Fruit fly (Drosophila melanogaster) whole organism, embryonic: ENCODE measurements around the gene CG43796.

Experiments used
- CG10147 ChIP-seq: fragments of 200-800 bp; sonication (Bioruptor generic); optimal IDR thresholded peaks from 2 replicates; lab custom pipeline; 2019; ENCODE audit warnings: missing biosample characterization, mild to moderate bottlenecking, missing genetic modification characterization, moderate library complexity
- CG11695 ChIP-seq: fragments of 200-800 bp; sonication (Bioruptor generic); IDR thresholded peaks from 3 replicates; pipeline ENCODE4 v1.3.6; 2022; ENCODE audit warnings: missing biosample characterization, missing genetic modification characterization
- CG12659 ChIP-seq: fragments of 200-800 bp; sonication (Bioruptor generic); optimal IDR thresholded peaks from 3 replicates; lab custom pipeline; 2017; ENCODE audit warnings: mild to moderate bottlenecking, missing biosample characterization, missing genetic modification reagents, missing genetic modification characterization
- CG13424 ChIP-seq: fragments of 200-800 bp; sonication (Bioruptor generic); optimal IDR thresholded peaks from 2 replicates; lab custom pipeline; 2019; ENCODE audit warnings: missing biosample characterization, mild to moderate bottlenecking, missing genetic modification characterization, moderate library complexity
- CG13624 ChIP-seq: fragments of 200-800 bp; sonication (Bioruptor generic); optimal IDR thresholded peaks from 2 replicates; lab custom pipeline; 2016; ENCODE audit warnings: missing biosample characterization, missing genetic modification characterization
- CG17361 ChIP-seq: fragments of 200-800 bp; sonication (Bioruptor generic); IDR thresholded peaks from 3 replicates; pipeline ENCODE4 v1.3.6; 2022; ENCODE audit warnings: missing biosample characterization, missing genetic modification characterization
- CG2678 ChIP-seq: fragments of 200-800 bp; sonication (Bioruptor generic); optimal IDR thresholded peaks from 3 replicates; lab custom pipeline; 2019; ENCODE audit warnings: missing biosample characterization, mild to moderate bottlenecking, missing genetic modification characterization, moderate library complexity
- CG2889 ChIP-seq: fragments of 200-800 bp; sonication (Bioruptor generic); IDR thresholded peaks from 3 replicates; pipeline ENCODE4 v1.3.6; 2022; ENCODE audit warnings: missing biosample characterization, missing genetic modification characterization
- CG3163 ChIP-seq: fragments of 200-800 bp; sonication (Bioruptor generic); optimal IDR thresholded peaks from 3 replicates; lab custom pipeline; 2016; ENCODE audit warnings: missing biosample characterization, missing genetic modification characterization
- CG34422 ChIP-seq: fragments of 200-800 bp; sonication (Bioruptor generic); IDR thresholded peaks from 3 replicates; pipeline ENCODE4 v1.3.6; 2022; ENCODE audit warnings: missing biosample characterization, missing genetic modification characterization
- CG3995 ChIP-seq: fragments of 200-800 bp; sonication (Bioruptor generic); optimal IDR thresholded peaks from 3 replicates; lab custom pipeline; 2016; ENCODE audit warnings: missing biosample characterization, missing genetic modification characterization
- CG4820 ChIP-seq: fragments of 200-800 bp; sonication (Bioruptor generic); optimal IDR thresholded peaks from 3 replicates; lab custom pipeline; 2016; ENCODE audit warnings: missing biosample characterization, missing genetic modification characterization
- CG8290 ChIP-seq, 3 experiments: fragments of 200-800 bp; sonication (Bioruptor generic); optimal IDR thresholded peaks; 2 replicates each; lab custom pipeline; 2016 to 2019; ENCODE audit warnings: missing biosample characterization in 3 of 3, missing genetic modification characterization in 3 of 3, mild to moderate bottlenecking in 2 of 3, moderate library complexity in 1 of 3
- CG9437 ChIP-seq: fragments of 200-800 bp; sonication (Bioruptor generic); optimal IDR thresholded peaks from 2 replicates; lab custom pipeline; 2018; ENCODE audit warnings: missing biosample characterization, mild to moderate bottlenecking, missing genetic modification characterization
- Dad ChIP-seq: fragments of 200-800 bp; sonication (Bioruptor generic); optimal IDR thresholded peaks from 3 replicates; lab custom pipeline; 2016; ENCODE audit warnings: missing biosample characterization, missing genetic modification characterization
- E2f2 ChIP-seq: fragments of 200-800 bp; sonication (Bioruptor generic); IDR thresholded peaks from 2 replicates; pipeline ENCODE4 v1.3.6; 2022; ENCODE audit warnings: missing biosample characterization, missing genetic modification characterization
- Ets97D ChIP-seq: fragments of 200-800 bp; sonication (Bioruptor generic); optimal IDR thresholded peaks from 3 replicates; lab custom pipeline; 2016; ENCODE audit warnings: missing biosample characterization, missing genetic modification characterization
- Hey ChIP-seq: fragments of 200-800 bp; sonication (Bioruptor generic); optimal IDR thresholded peaks from 3 replicates; lab custom pipeline; 2018; ENCODE audit warnings: missing biosample characterization, mild to moderate bottlenecking, missing genetic modification characterization
- Hsf ChIP-seq: fragments of 200-800 bp; sonication (Bioruptor generic); optimal IDR thresholded peaks from 3 replicates; lab custom pipeline; 2016; ENCODE audit warnings: missing biosample characterization, missing genetic modification characterization
- Optix ChIP-seq: fragments of 200-800 bp; sonication (Bioruptor generic); IDR thresholded peaks from 3 replicates; pipeline ENCODE4 v1.3.6; 2022; ENCODE audit warnings: missing biosample characterization, missing genetic modification characterization
- Ravus ChIP-seq: fragments of 200-800 bp; sonication (Bioruptor generic); IDR thresholded peaks from 2 replicates; pipeline ENCODE4 v1.3.6; 2022; ENCODE audit warnings: missing biosample characterization, missing genetic modification characterization
- Side ChIP-seq: fragments of 200-800 bp; sonication (Bioruptor generic); optimal IDR thresholded peaks from 2 replicates; lab custom pipeline; 2016; ENCODE audit warnings: missing biosample characterization, missing genetic modification characterization
- Sin3A ChIP-seq: fragments of >200 bp; optimal IDR thresholded peaks from 2 replicates; lab custom pipeline; 2018
- Sry-δ ChIP-seq: fragments of 200-800 bp; sonication (Bioruptor generic); optimal IDR thresholded peaks from 2 replicates; lab custom pipeline; 2016; ENCODE audit warnings: missing biosample characterization, missing genetic modification characterization
- Xbp1 ChIP-seq: fragments of 200-800 bp; sonication (Bioruptor generic); optimal IDR thresholded peaks from 3 replicates; lab custom pipeline; 2016; ENCODE audit warnings: missing biosample characterization, mild to moderate bottlenecking, missing genetic modification characterization
- Xrp1 ChIP-seq: fragments of 200-800 bp; sonication (Bioruptor generic); IDR thresholded peaks from 2 replicates; pipeline ENCODE4 v1.3.6; 2022; ENCODE audit warnings: missing biosample characterization, missing genetic modification characterization
- bbx ChIP-seq: fragments of 200-800 bp; sonication (Bioruptor generic); IDR thresholded peaks from 2 replicates; pipeline ENCODE4 v1.3.6; 2022; ENCODE audit warnings: missing biosample characterization, missing genetic modification characterization; ENCODE audit not compliant: partially characterized antibody
- bigmax ChIP-seq: fragments of 200-800 bp; sonication (Bioruptor generic); optimal IDR thresholded peaks from 2 replicates; lab custom pipeline; 2018; ENCODE audit warnings: missing biosample characterization, mild to moderate bottlenecking, missing genetic modification characterization
- cg ChIP-seq: fragments of 200-800 bp; sonication (Bioruptor generic); optimal IDR thresholded peaks from 3 replicates; lab custom pipeline; 2019; ENCODE audit warnings: missing biosample characterization, mild to moderate bottlenecking, missing genetic modification characterization, moderate library complexity
- chif ChIP-seq, 2 experiments: fragments of 200-800 bp; sonication (Bioruptor generic); optimal IDR thresholded peaks; 3 replicates each; lab custom pipeline; 2016; ENCODE audit warnings: missing biosample characterization in 2 of 2, missing genetic modification characterization in 2 of 2
- crol ChIP-seq: fragments of 200-800 bp; sonication (Bioruptor generic); IDR thresholded peaks from 2 replicates; pipeline ENCODE4 v1.3.6; 2022; ENCODE audit warnings: missing biosample characterization, missing genetic modification characterization
- dan ChIP-seq: fragments of 200-800 bp; sonication (Bioruptor generic); IDR thresholded peaks from 2 replicates; pipeline ENCODE4 v1.3.6; 2022; ENCODE audit warnings: missing biosample characterization, missing genetic modification characterization
- dpn ChIP-seq, 2 experiments: fragments of 200-800 bp; sonication (Bioruptor generic); optimal IDR thresholded peaks; 3 replicates each; lab custom pipeline; 2016; ENCODE audit warnings: missing biosample characterization in 2 of 2, missing genetic modification characterization in 2 of 2
- en ChIP-seq: fragments of 200-800 bp; sonication (Bioruptor generic); optimal IDR thresholded peaks from 2 replicates; lab custom pipeline; 2016; ENCODE audit warnings: missing biosample characterization, missing genetic modification characterization
- fd96Cb ChIP-seq: fragments of 200-800 bp; sonication (Bioruptor generic); optimal IDR thresholded peaks from 2 replicates; lab custom pipeline; 2018; ENCODE audit warnings: missing biosample characterization, mild to moderate bottlenecking, missing genetic modification characterization, moderate library complexity
- fu2 ChIP-seq: fragments of 200-800 bp; sonication (Bioruptor generic); optimal IDR thresholded peaks from 2 replicates; lab custom pipeline; 2016; ENCODE audit warnings: missing biosample characterization, missing genetic modification characterization
- grau ChIP-seq: fragments of 200-800 bp; optimal IDR thresholded peaks from 3 replicates; lab custom pipeline; 2019; ENCODE audit warnings: missing biosample characterization, mild to moderate bottlenecking, missing genetic modification characterization, moderate library complexity
- hbn ChIP-seq: fragments of 200-800 bp; sonication (Bioruptor generic); IDR thresholded peaks from 2 replicates; pipeline ENCODE4 v1.3.6; 2022; ENCODE audit warnings: missing biosample characterization, missing genetic modification characterization; ENCODE audit not compliant: partially characterized antibody
- ind ChIP-seq: fragments of 200-800 bp; sonication (Bioruptor generic); optimal IDR thresholded peaks from 3 replicates; lab custom pipeline; 2016; ENCODE audit warnings: missing biosample characterization, missing genetic modification characterization
- insv ChIP-seq, 2 experiments: fragments of 200-800 bp; sonication (Bioruptor generic); optimal IDR thresholded peaks; 3 replicates each; lab custom pipeline; 2016 to 2018; ENCODE audit warnings: missing biosample characterization in 2 of 2, missing genetic modification characterization in 2 of 2
- jigr1 ChIP-seq: fragments of 200-800 bp; sonication (Bioruptor generic); IDR thresholded peaks from 3 replicates; pipeline ENCODE4 v1.3.6; 2022; ENCODE audit warnings: missing biosample characterization, missing genetic modification characterization
- klu ChIP-seq: fragments of 200-800 bp; sonication (Bioruptor generic); IDR thresholded peaks from 2 replicates; pipeline ENCODE4 v1.3.6; 2022; ENCODE audit warnings: missing biosample characterization, missing genetic modification characterization
- kni ChIP-seq: fragments of 200-800 bp; sonication (Bioruptor generic); optimal IDR thresholded peaks from 3 replicates; lab custom pipeline; 2017; ENCODE audit warnings: mild to moderate bottlenecking, missing biosample characterization, missing genetic modification reagents, missing genetic modification characterization
- knrl ChIP-seq: fragments of 200-800 bp; sonication (Bioruptor generic); IDR thresholded peaks from 3 replicates; pipeline ENCODE4 v1.3.6; 2022; ENCODE audit warnings: missing biosample characterization, missing genetic modification characterization; ENCODE audit not compliant: partially characterized antibody
- otp ChIP-seq: fragments of 200-800 bp; sonication (Bioruptor generic); IDR thresholded peaks from 3 replicates; pipeline ENCODE4, ENCODE4 v1.3.6; 2022; ENCODE audit warnings: missing biosample characterization, missing genetic modification characterization
- phol ChIP-seq: fragments of 200-800 bp; sonication (Bioruptor generic); optimal IDR thresholded peaks from 3 replicates; lab custom pipeline; 2018; ENCODE audit warnings: missing biosample characterization, mild to moderate bottlenecking, missing genetic modification characterization, moderate library complexity
- salm ChIP-seq: fragments of 200-800 bp; sonication (Bioruptor generic); optimal IDR thresholded peaks from 2 replicates; lab custom pipeline; 2018; ENCODE audit warnings: missing biosample characterization, mild to moderate bottlenecking, missing genetic modification characterization
- schlank ChIP-seq: fragments of 200-800 bp; sonication (Bioruptor generic); optimal IDR thresholded peaks from 2 replicates; lab custom pipeline; 2018; ENCODE audit warnings: missing biosample characterization, mild to moderate bottlenecking, missing genetic modification characterization
- sens ChIP-seq: fragments of 200-800 bp; sonication (Bioruptor generic); peaks from one replicate; lab custom pipeline; 2016; ENCODE audit warnings: missing biosample characterization, missing genetic modification characterization
- sima ChIP-seq: fragments of 200-800 bp; sonication (Bioruptor generic); optimal IDR thresholded peaks from 2 replicates; lab custom pipeline; 2016; ENCODE audit warnings: missing biosample characterization, missing genetic modification characterization
- stc ChIP-seq: fragments of 200-800 bp; sonication (Bioruptor generic); IDR thresholded peaks from 2 replicates; pipeline ENCODE4 v1.3.6; 2022; ENCODE audit warnings: missing biosample characterization, missing genetic modification characterization
- yki ChIP-seq: fragments of >200 bp; optimal IDR thresholded peaks from 3 replicates; lab custom pipeline; 2018
- zen ChIP-seq: fragments of 200-800 bp; sonication (Bioruptor generic); optimal IDR thresholded peaks from 3 replicates; lab custom pipeline; 2018; ENCODE audit warnings: missing biosample characterization, mild to moderate bottlenecking, missing genetic modification characterization, moderate library complexity

The CG43796 gene

DNA sequence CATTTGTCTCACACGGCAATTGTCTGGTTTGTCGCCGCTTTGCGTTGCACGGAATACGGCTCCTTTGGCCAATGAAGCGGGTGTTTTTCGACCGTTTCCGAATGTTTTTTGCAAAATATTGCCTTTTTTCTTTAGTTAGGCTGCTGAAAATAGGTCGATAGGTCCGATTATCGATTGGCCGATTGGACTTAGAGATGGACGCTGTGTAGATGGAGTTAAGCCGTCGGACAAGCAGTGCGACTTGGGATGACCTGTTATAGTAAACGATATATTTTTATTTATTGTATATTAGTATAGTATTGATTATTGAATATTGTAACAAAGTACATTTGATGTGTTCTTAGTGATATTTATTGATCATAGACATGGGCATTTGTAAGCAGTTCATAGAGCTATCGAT is 46.1 kb downstream of the CG43796 start, which contains the start of the genes lmgA and lmgB (continued):
- no peak for TF ChIP-seq fu2 (GFP tag; lab: Kevin White, UChicago)
- no peak for TF ChIP-seq Ets97D
- no peak for TF ChIP-seq CG34422
- peak; percentile 66 for TF ChIP-seq CG12659 (GFP tag; lab: Kevin White, UChicago)
- peak; percentile 91 for TF ChIP-seq E2f2 (GFP tag; lab: Robert Waterston, UW)
- TF ChIP-seq klu (GFP tag; lab: Robert Waterston, UW): no peak
- TF ChIP-seq Hey (tag; lab: Kevin White, UChicago): no peak
- TF ChIP-seq stc: no peak
- TF ChIP-seq Sry-δ (GFP tag; lab: Kevin White, UChicago): peak; percentile 89
- TF ChIP-seq CG8290 (GFP tag; optimal IDR thresholded peaks at IDR 0.05; lab: Kevin White, UChicago): peak; percentile 89
- peak; percentile 45 to 74 for TF ChIP-seq CG8290 (tag; optimal IDR thresholded peaks at IDR 0.05; lab: Kevin White, UChicago)
- TF ChIP-seq sima (GFP tag; lab: Kevin White, UChicago): no peak
- peak; percentile 82 for TF ChIP-seq bbx (GFP tag; lab: Robert Waterston, UW)
- TF ChIP-seq Xbp1 (GFP tag; lab: Kevin White, UChicago): peak; percentile 72
- TF ChIP-seq CG17361 (GFP tag; lab: Robert Waterston, UW): peak; percentile 51; the same call in 1 of the 3 replicates
- peak; percentile 89 for TF ChIP-seq knrl (GFP tag; lab: Robert Waterston, UW)
- TF ChIP-seq Xrp1 (GFP tag; lab: Robert Waterston, UW): peak; percentile 9; the same call in 1 of the 2 replicates
- no peak for TF ChIP-seq kni (GFP tag; lab: Kevin White, UChicago)
- peak; percentile 8 for TF ChIP-seq CG10147 (GFP tag; lab: Kevin White, UChicago)
- no peak for TF ChIP-seq CG4820 (GFP tag; lab: Kevin White, UChicago)
- no peak for TF ChIP-seq cg (GFP tag; lab: Kevin White, UChicago)
- no peak for TF ChIP-seq bigmax (GFP tag; lab: Kevin White, UChicago)
- no peak for TF ChIP-seq schlank (tag; lab: Kevin White, UChicago)
- TF ChIP-seq Optix (GFP tag; lab: Robert Waterston, UW): no peak
- no peak for TF ChIP-seq CG2678 (tag; lab: Kevin White, UChicago)
- TF ChIP-seq CG9437 (GFP tag; lab: Kevin White, UChicago): no peak
- TF ChIP-seq en (GFP tag; lab: Kevin White, UChicago): no peak
- no peak for TF ChIP-seq chif (GFP tag; optimal IDR thresholded peaks at IDR 0.05; lab: Kevin White, UChicago)
- TF ChIP-seq zen: peak; percentile 50
- TF ChIP-seq otp (GFP tag; lab: Robert Waterston, UW): no peak
- no peak for TF ChIP-seq insv (GFP tag; optimal IDR thresholded peaks at IDR 0.05; lab: Kevin White, UChicago)
- TF ChIP-seq CG13624 (GFP tag; lab: Kevin White, UChicago): no peak
- no peak for TF ChIP-seq CG11695 (GFP tag; lab: Robert Waterston, UW)
- TF ChIP-seq phol: peak; percentile 59
- TF ChIP-seq ind: peak; percentile 62
- no peak for TF ChIP-seq dan (GFP tag; lab: Robert Waterston, UW)
- peak; percentile 45 for TF ChIP-seq CG13424 (tag; lab: Kevin White, UChicago)
- TF ChIP-seq yki (lab: Kevin White, UChicago): no peak
- peak; percentile 22 for TF ChIP-seq sens (GFP tag; lab: Kevin White, UChicago)
- no peak for TF ChIP-seq crol (GFP tag; lab: Robert Waterston, UW)
- peak; percentile 32 for TF ChIP-seq Sin3A
- no peak for TF ChIP-seq salm
- TF ChIP-seq Side (GFP tag; lab: Kevin White, UChicago): no peak
- no peak for TF ChIP-seq CG3163 (GFP tag; lab: Kevin White, UChicago)
- TF ChIP-seq jigr1: no peak
- peak; percentile 14 to 71 for TF ChIP-seq dpn (GFP tag; optimal IDR thresholded peaks at IDR 0.05; lab: Kevin White, UChicago)
- no peak for TF ChIP-seq CG2889
- TF ChIP-seq Ravus (GFP tag; lab: Robert Waterston, UW): no peak
- TF ChIP-seq CG3995 (GFP tag; lab: Kevin White, UChicago): peak; percentile 73
- TF ChIP-seq fd96Cb (tag; lab: Kevin White, UChicago): no peak
- peak; percentile 35 for TF ChIP-seq grau (tag; lab: Kevin White, UChicago)
- peak; percentile 72 for TF ChIP-seq hbn (GFP tag; lab: Robert Waterston, UW)
- TF ChIP-seq Hsf (GFP tag; lab: Kevin White, UChicago): peak; percentile 43
- TF ChIP-seq Dad (GFP tag; lab: Kevin White, UChicago): no peak
